Worm (Caenorhabditis elegans) whole organism, L1 larva: ENCODE results near the gene F28F8.7.
A peak's percentile ranks its signal among the peaks of the same experiment; 100 is the strongest.

Source experiments
- C04F5.9 ChIP-seq: sonication (generic microtip); optimal IDR thresholded peaks from 2 replicates; lab custom pipeline; 2016; ENCODE audit warnings: missing genetic modification characterization, missing compliant biosample characterization
- C16A3.4 ChIP-seq: fragments of 150-350 bp; optimal IDR thresholded peaks from 2 replicates; lab custom pipeline; 2014; ENCODE audit warnings: missing biosample characterization, missing genetic modification characterization
- Y116A8C.19 ChIP-seq: sonication (generic microtip); optimal IDR thresholded peaks from 2 replicates; lab custom pipeline; 2016; ENCODE audit warnings: missing compliant biosample characterization, missing genetic modification characterization, borderline replicate concordance
- aha-1 ChIP-seq: fragments of 150-350 bp; optimal IDR thresholded peaks from 2 replicates; lab custom pipeline; 2014; ENCODE audit warnings: missing biosample characterization, missing genetic modification characterization
- ama-1 ChIP-seq: fragments of 150-350 bp; optimal IDR thresholded peaks from 2 replicates; lab custom pipeline; 2014
- blmp-1 ChIP-seq: fragments of 150-350 bp; optimal IDR thresholded peaks from 2 replicates; lab custom pipeline; 2014; ENCODE audit warnings: missing biosample characterization, missing genetic modification characterization
- ceh-82 ChIP-seq, 3 experiments: fragments of 150-350 bp in 1 of 3; sonication (generic microtip) in 2 of 3; optimal IDR thresholded peaks; 2 replicates each; lab custom pipeline; 2014 to 2017; ENCODE audit warnings: missing biosample characterization in 3 of 3, missing genetic modification characterization in 3 of 3
- ceh-88 ChIP-seq: fragments of 200-800 bp; sonication (Bioruptor generic); IDR thresholded peaks from 2 replicates; pipeline ENCODE4 v1.3.6; 2022; ENCODE audit warnings: missing genetic modification characterization, missing compliant biosample characterization
- ceh-90 ChIP-seq: sonication (generic microtip); optimal IDR thresholded peaks from 2 replicates; lab custom pipeline; 2016; ENCODE audit warnings: missing genetic modification characterization, missing compliant biosample characterization
- ces-1 ChIP-seq: fragments of 150-350 bp; optimal IDR thresholded peaks from 2 replicates; lab custom pipeline; 2014; ENCODE audit warnings: missing biosample characterization, missing genetic modification reagents, missing genetic modification characterization
- efl-1 ChIP-seq, 4 experiments: fragments of 150-350 bp; optimal IDR thresholded peaks in 3 of 4; peaks in 1 of 4; 1 replicate in 1 of 4; 2 replicates in 3 of 4; lab custom pipeline; 2014; ENCODE audit warnings: missing biosample characterization in 2 of 4, missing genetic modification characterization in 2 of 4, missing genetic modification reagents in 2 of 4
- elt-3 ChIP-seq, 6 experiments: fragments of 150-350 bp in 1 of 6; sonication (generic microtip); optimal IDR thresholded peaks; 2 replicates each; lab custom pipeline; 2017 to 2018; ENCODE audit warnings: missing biosample characterization in 6 of 6, missing genetic modification characterization in 6 of 6, inconsistent platforms in 1 of 6
- fkh-10 ChIP-seq: sonication (generic microtip); optimal IDR thresholded peaks from 2 replicates; lab custom pipeline; 2017; ENCODE audit warnings: missing biosample characterization, missing genetic modification reagents, missing genetic modification characterization
- fkh-8 ChIP-seq: sonication (generic microtip); optimal IDR thresholded peaks from 2 replicates; lab custom pipeline; 2016; ENCODE audit warnings: mild to moderate bottlenecking, missing genetic modification characterization, missing compliant biosample characterization
- hlh-17 ChIP-seq: fragments of 200-800 bp; sonication (Bioruptor generic); optimal IDR thresholded peaks from 2 replicates; lab custom pipeline; 2018; ENCODE audit warnings: missing genetic modification characterization, mild to moderate bottlenecking, missing compliant biosample characterization, moderate library complexity, borderline replicate concordance
- hpl-2 ChIP-seq: fragments of 150-350 bp; optimal IDR thresholded peaks from 2 replicates; lab custom pipeline; 2014; ENCODE audit warnings: missing biosample characterization, missing genetic modification reagents, missing genetic modification characterization
- irx-1 ChIP-seq: sonication (generic microtip); optimal IDR thresholded peaks from 2 replicates; lab custom pipeline; 2016; ENCODE audit warnings: missing genetic modification characterization, missing compliant biosample characterization
- isw-1 ChIP-seq: fragments of 200-800 bp; sonication (Bioruptor generic); IDR thresholded peaks from 2 replicates; pipeline ENCODE4 v1.3.6; 2022; ENCODE audit warnings: missing genetic modification characterization, missing compliant biosample characterization
- lin-13 ChIP-seq: fragments of 150-350 bp; optimal IDR thresholded peaks from 2 replicates; lab custom pipeline; 2014; ENCODE audit warnings: missing biosample characterization, missing genetic modification reagents, missing genetic modification characterization
- lin-14 ChIP-seq: fragments of 200-800 bp; sonication (Bioruptor generic); optimal IDR thresholded peaks from 2 replicates; lab custom pipeline; 2018; ENCODE audit warnings: mild to moderate bottlenecking, missing genetic modification characterization, moderate library complexity, missing compliant biosample characterization
- lin-15B ChIP-seq: fragments of 150-350 bp; sonication (generic microtip); optimal IDR thresholded peaks from 3 replicates; lab custom pipeline; 2014; ENCODE audit warnings: missing biosample characterization, missing genetic modification characterization
- lin-35 ChIP-seq, 2 experiments: fragments of 150-350 bp; optimal IDR thresholded peaks; 2 replicates each; lab custom pipeline; 2014; ENCODE audit warnings: missing biosample characterization in 2 of 2, missing genetic modification characterization in 2 of 2, missing genetic modification reagents in 2 of 2
- lin-39 ChIP-seq: fragments of 150-350 bp; optimal IDR thresholded peaks from 2 replicates; lab custom pipeline; 2014; ENCODE audit warnings: missing biosample characterization, missing genetic modification reagents, missing genetic modification characterization
- lir-3 ChIP-seq: sonication (generic microtip); optimal IDR thresholded peaks from 2 replicates; lab custom pipeline; 2016; ENCODE audit warnings: mild to moderate bottlenecking, missing genetic modification characterization, moderate library complexity, missing compliant biosample characterization; ENCODE audit not compliant: poor library complexity
- lsy-2 ChIP-seq, 2 experiments: fragments of 150-350 bp; optimal IDR thresholded peaks; 2 replicates each; lab custom pipeline; 2014; ENCODE audit warnings: missing biosample characterization in 2 of 2, missing genetic modification characterization in 2 of 2
- mep-1 ChIP-seq: fragments of 150-350 bp; optimal IDR thresholded peaks from 2 replicates; lab custom pipeline; 2014; ENCODE audit warnings: missing biosample characterization, missing genetic modification characterization
- nhr-12 ChIP-seq: sonication (generic microtip); optimal IDR thresholded peaks from 2 replicates; lab custom pipeline; 2017; ENCODE audit warnings: missing biosample characterization, missing genetic modification characterization
- nhr-19 ChIP-seq: fragments of 200-800 bp; sonication (Bioruptor generic); conservative IDR thresholded peaks from 2 replicates; pipeline ENCODE4 v1.3.6; 2022; ENCODE audit warnings: missing genetic modification characterization, missing compliant biosample characterization
- nhr-28 ChIP-seq: fragments of 150-350 bp; optimal IDR thresholded peaks from 2 replicates; lab custom pipeline; 2014; ENCODE audit warnings: missing biosample characterization, missing genetic modification characterization
- nhr-76 ChIP-seq: sonication (generic microtip); optimal IDR thresholded peaks from 2 replicates; lab custom pipeline; 2017; ENCODE audit warnings: missing biosample characterization, missing genetic modification characterization
- nhr-85 ChIP-seq: sonication (generic microtip); peaks from one replicate; lab custom pipeline; 2016; ENCODE audit warnings: missing genetic modification characterization, inconsistent platforms, missing compliant biosample characterization
- nhr-90 ChIP-seq: sonication (generic microtip); optimal IDR thresholded peaks from 2 replicates; lab custom pipeline; 2016; ENCODE audit warnings: mild to moderate bottlenecking, missing genetic modification characterization, missing compliant biosample characterization; ENCODE audit not compliant: poor library complexity
- skn-1 ChIP-seq: fragments of 150-350 bp; optimal IDR thresholded peaks from 2 replicates; lab custom pipeline; 2014; ENCODE audit warnings: missing biosample characterization, missing genetic modification characterization
- snpc-4 ChIP-seq: fragments of 150-350 bp; optimal IDR thresholded peaks from 2 replicates; lab custom pipeline; 2014; ENCODE audit warnings: missing biosample characterization, missing genetic modification characterization
- snu-23 ChIP-seq: sonication (generic microtip); optimal IDR thresholded peaks from 2 replicates; lab custom pipeline; 2016; ENCODE audit warnings: missing genetic modification characterization, missing compliant biosample characterization
- sox-4 ChIP-seq: sonication (generic microtip); optimal IDR thresholded peaks from 2 replicates; lab custom pipeline; 2016; ENCODE audit warnings: missing genetic modification characterization, missing compliant biosample characterization
- sup-37 ChIP-seq: fragments of 200-800 bp; sonication (Bioruptor generic); optimal IDR thresholded peaks from 2 replicates; lab custom pipeline; 2018; ENCODE audit warnings: mild to moderate bottlenecking, missing genetic modification characterization, missing compliant biosample characterization
- swsn-7 ChIP-seq: sonication (generic microtip); optimal IDR thresholded peaks from 2 replicates; lab custom pipeline; 2016; ENCODE audit warnings: missing genetic modification characterization, missing compliant biosample characterization
- tbx-2 ChIP-seq: sonication (generic microtip); optimal IDR thresholded peaks from 2 replicates; lab custom pipeline; 2016; ENCODE audit warnings: missing genetic modification characterization, missing compliant biosample characterization
- unc-130 ChIP-seq: fragments of 150-350 bp; optimal IDR thresholded peaks from 2 replicates; lab custom pipeline; 2017; ENCODE audit warnings: missing biosample characterization, missing genetic modification characterization, inconsistent platforms
- unc-62 ChIP-seq: fragments of 150-350 bp; optimal IDR thresholded peaks from 2 replicates; lab custom pipeline; 2014; ENCODE audit warnings: missing biosample characterization, missing genetic modification reagents, missing genetic modification characterization
- unc-86 ChIP-seq: sonication (generic microtip); optimal IDR thresholded peaks from 2 replicates; lab custom pipeline; 2016; ENCODE audit warnings: missing genetic modification characterization, missing compliant biosample characterization
- unc-98 ChIP-seq: fragments of 200-800 bp; sonication (Bioruptor generic); IDR thresholded peaks from 2 replicates; pipeline ENCODE4 v1.3.6; 2022; ENCODE audit warnings: missing genetic modification characterization, missing compliant biosample characterization
- ztf-4 ChIP-seq: fragments of 150-350 bp; optimal IDR thresholded peaks from 2 replicates; lab custom pipeline; 2014; ENCODE audit warnings: missing biosample characterization, missing genetic modification characterization

The F28F8.7 gene

ce11 chrV:15568381-15568780, 22.0 kb downstream of the F28F8.7 start:
- TF ChIP-seq efl-1 (optimal IDR thresholded peaks at IDR 0.05; lab: Kevin White, UChicago): no peak
- peak in 1 of 2 experiments; percentile 88 for TF ChIP-seq efl-1 (GFP tag; optimal IDR thresholded peaks at IDR 0.05 in 1 of 2; lab: Kevin White, UChicago)
- peak; percentile 3 for TF ChIP-seq lir-3 (tag; lab: Kevin White, UChicago)
- TF ChIP-seq ama-1: peak; percentile 13
- no peak for TF ChIP-seq C16A3.4

- TF ChIP-seq lin-39: no peak
- TF ChIP-seq aha-1 (tag; lab: Kevin White, UChicago): no peak
- TF ChIP-seq elt-3 (tag; optimal IDR thresholded peaks at IDR 0.05; lab: Kevin White, UChicago): no peak
- no peak for TF ChIP-seq isw-1 (GFP tag; lab: Robert Waterston, UW)
- no peak for TF ChIP-seq skn-1
- TF ChIP-seq nhr-76 (tag; lab: Kevin White, UChicago): no peak
- no peak for TF ChIP-seq nhr-90 (tag; lab: Kevin White, UChicago)
- TF ChIP-seq ces-1 (GFP tag; lab: Kevin White, UChicago): no peak
- no peak for TF ChIP-seq unc-62 (GFP tag; lab: Kevin White, UChicago)
- peak in 1 of 2 experiments; percentile 37 for TF ChIP-seq lin-35 (GFP tag; optimal IDR thresholded peaks at IDR 0.05; lab: Kevin White, UChicago)
- no peak for TF ChIP-seq sox-4 (tag; lab: Kevin White, UChicago)
- TF ChIP-seq efl-1 (optimal IDR thresholded peaks at IDR 0.05; lab: Kevin White, UChicago): no peak
- TF ChIP-seq efl-1 (GFP tag; optimal IDR thresholded peaks at IDR 0.05 in 1 of 2; lab: Kevin White, UChicago): peak in 1 of 2 experiments; percentile 85
- no peak for TF ChIP-seq unc-98
- TF ChIP-seq sup-37 (GFP tag; lab: Kevin White, UChicago): no peak
Observed at ce11 chrV:15567344-15567804, 23.0 kb downstream of the F28F8.7 start, which contains the start of gene acs-2. TSS of gene acs-2 (plus strand) at chrV:15567394.

ce11 chrV:15566511-15567178, 23.8 kb downstream of the F28F8.7 start:
- TF ChIP-seq sup-37 (GFP tag; lab: Kevin White, UChicago) (peak; percentile 53), Y116A8C.19 (tag; lab: Kevin White, UChicago) (no peak), blmp-1 (tag; lab: Kevin White, UChicago) (peak; percentile 62), ama-1 (peak; percentile 43), snpc-4 (tag; lab: Kevin White, UChicago) (peak; percentile 36), efl-1 (optimal IDR thresholded peaks at IDR 0.05; lab: Kevin White, UChicago) (peak; percentile 53 to 65), efl-1 (GFP tag; optimal IDR thresholded peaks at IDR 0.05 in 1 of 2; lab: Kevin White, UChicago) (peak; percentile 60 to 96), fkh-8 (peak; percentile 39), hpl-2 (no peak), ztf-4 (peak; percentile 73), elt-3 (tag; optimal IDR thresholded peaks at IDR 0.05; lab: Kevin White, UChicago) (peak in 3 of 6 experiments; percentile 12 to 93 (median 70)), lsy-2 (tag; optimal IDR thresholded peaks at IDR 0.05; lab: Kevin White, UChicago) (peak; percentile 76 to 87), ceh-90 (no peak), lin-13 (GFP tag; lab: Kevin White, UChicago) (peak; percentile 74), snu-23 (GFP tag; lab: Kevin White, UChicago) (peak; percentile 92), unc-86 (no peak), C04F5.9 (tag; lab: Kevin White, UChicago) (peak; percentile 43), swsn-7 (tag; lab: Kevin White, UChicago) (peak; percentile 66), nhr-12 (tag; lab: Kevin White, UChicago) (no peak), unc-130 (peak; percentile 99), nhr-76 (tag; lab: Kevin White, UChicago) (no peak), lin-15B (no peak), nhr-85 (tag; lab: Kevin White, UChicago) (peak; percentile 89), fkh-10 (GFP tag; lab: Kevin White, UChicago) (no peak), nhr-28 (tag; lab: Kevin White, UChicago) (no peak), hlh-17 (GFP tag; lab: Kevin White, UChicago) (no peak), aha-1 (tag; lab: Kevin White, UChicago) (peak; percentile 0), sox-4 (tag; lab: Kevin White, UChicago) (peak; percentile 67), mep-1 (tag; lab: Kevin White, UChicago) (peak; percentile 80), skn-1 (peak; percentile 53), lin-14 (peak; percentile 93), tbx-2 (tag; lab: Kevin White, UChicago) (peak; percentile 89), lin-39 (peak; percentile 70), nhr-19 (GFP tag; lab: Robert Waterston, UW) (peak; percentile 100), ceh-82 (tag; optimal IDR thresholded peaks at IDR 0.05; lab: Kevin White, UChicago) (peak in 1 of 3 experiments; percentile 44), C16A3.4 (peak; percentile 93), nhr-90 (tag; lab: Kevin White, UChicago) (peak; percentile 82), ceh-88 (GFP tag; lab: Robert Waterston, UW) (peak; percentile 53; the same call in 1 of the 2 replicates), irx-1 (tag; lab: Kevin White, UChicago) (peak; percentile 52), lir-3 (tag; lab: Kevin White, UChicago) (peak; percentile 71)
